Worm (Caenorhabditis elegans) whole organism, L4 larva: ENCODE measurements around the gene C45B11.2.

Experiments used
- D1046.2 ChIP-seq: fragments of 200-800 bp; sonication (Bioruptor generic); IDR thresholded peaks from 2 replicates; pipeline ENCODE4 v1.3.6; 2022; ENCODE audit warnings: missing genetic modification characterization, missing compliant biosample characterization
- aly-2 ChIP-seq: sonication (generic microtip); optimal IDR thresholded peaks from 2 replicates; lab custom pipeline; 2018; ENCODE audit warnings: missing biosample characterization, missing genetic modification characterization
- ceh-28 ChIP-seq: fragments of 150-350 bp; optimal IDR thresholded peaks from 2 replicates; lab custom pipeline; 2014; ENCODE audit warnings: missing biosample characterization, missing genetic modification reagents, missing genetic modification characterization
- daf-16 ChIP-seq, 3 experiments: sonication (generic microtip); optimal IDR thresholded peaks; 2 replicates each; lab custom pipeline; 2016 to 2017; ENCODE audit warnings: missing genetic modification characterization in 3 of 3, missing genetic modification reagents in 3 of 3, mild to moderate bottlenecking in 2 of 3, missing compliant biosample characterization in 2 of 3, missing biosample characterization in 1 of 3, moderate library complexity in 1 of 3
- egl-27 ChIP-seq: sonication (generic microtip); optimal IDR thresholded peaks from 3 replicates; lab custom pipeline; 2017; ENCODE audit warnings: missing biosample characterization, missing genetic modification reagents, missing genetic modification characterization
- lim-7 ChIP-seq: fragments of 200-800 bp; sonication (Bioruptor generic); IDR thresholded peaks from 2 replicates; pipeline ENCODE4 v1.3.6; 2022; ENCODE audit warnings: missing genetic modification characterization, missing compliant biosample characterization
- lin-13 ChIP-seq: fragments of 150-350 bp; optimal IDR thresholded peaks from 2 replicates; lab custom pipeline; 2014; ENCODE audit warnings: missing biosample characterization, missing genetic modification reagents, missing genetic modification characterization
- mdl-1 ChIP-seq, 2 experiments: fragments of 150-350 bp in 1 of 2; sonication (generic microtip) in 1 of 2; optimal IDR thresholded peaks; 2 replicates each; lab custom pipeline; 2014 to 2017; ENCODE audit warnings: missing biosample characterization in 2 of 2, missing genetic modification characterization in 2 of 2
- pha-4 ChIP-seq, 2 experiments: fragments of 150-350 bp in 1 of 2; fragments of 200-800 bp in 1 of 2; sonication (Bioruptor generic) in 1 of 2; IDR thresholded peaks in 1 of 2; optimal IDR thresholded peaks in 1 of 2; 2 replicates each; pipeline versions ENCODE4 v1.3.6 to Lab custom; 2014 to 2022; ENCODE audit warnings: missing genetic modification characterization in 2 of 2, missing genetic modification reagents in 2 of 2, missing biosample characterization in 1 of 2, missing compliant biosample characterization in 1 of 2
- php-3 ChIP-seq: fragments of 200-800 bp; sonication (Bioruptor generic); IDR thresholded peaks from 2 replicates; pipeline ENCODE4 v1.3.6; 2022; ENCODE audit warnings: missing genetic modification reagents, missing genetic modification characterization, missing compliant biosample characterization
- set-16 ChIP-seq: fragments of 200-800 bp; sonication (Bioruptor generic); IDR thresholded peaks from 2 replicates; pipeline ENCODE4 v1.3.6; 2022; ENCODE audit warnings: missing genetic modification reagents, missing genetic modification characterization, missing compliant biosample characterization
- zag-1 ChIP-seq: fragments of 150-350 bp; optimal IDR thresholded peaks from 2 replicates; lab custom pipeline; 2014; ENCODE audit warnings: missing biosample characterization, missing genetic modification characterization

DNA sequence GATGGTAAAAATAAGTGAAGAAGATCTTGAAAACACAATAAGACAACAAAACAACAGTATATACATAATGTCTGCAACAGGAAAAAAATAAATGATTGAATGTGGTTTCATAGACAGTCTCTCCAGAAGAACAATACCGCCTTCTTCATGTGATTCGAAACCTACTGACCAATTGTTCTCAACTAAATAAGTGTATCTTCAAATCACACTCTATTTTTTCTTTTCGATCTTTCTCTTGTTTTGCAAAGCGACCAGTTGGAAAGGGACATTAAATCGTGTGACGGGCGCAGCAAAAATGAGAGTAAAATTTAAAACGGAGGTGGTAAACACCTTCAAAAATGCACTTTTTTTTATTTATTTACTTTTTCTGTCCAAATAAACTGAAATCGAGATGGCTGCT, 19.4 kb downstream of the C45B11.2 start:
- TF ChIP-seq lim-7 (GFP tag; lab: Robert Waterston, UW) (no peak), daf-16 (GFP tag; optimal IDR thresholded peaks at IDR 0.05; lab: Kevin White, UChicago) (peak in 1 of 2 experiments; percentile 65), daf-16 (tag; optimal IDR thresholded peaks at IDR 0.05; lab: Kevin White, UChicago) (no peak), php-3 (GFP tag; lab: Robert Waterston, UW) (no peak), set-16 (GFP tag; lab: Robert Waterston, UW) (no peak), ceh-28 (no peak), aly-2 (no peak), lin-13 (no peak), mdl-1 (tag; optimal IDR thresholded peaks at IDR 0.05; lab: Kevin White, UChicago) (peak in 1 of 2 experiments; percentile 14), zag-1 (tag; lab: Kevin White, UChicago) (no peak), egl-27 (no peak), D1046.2 (no peak), pha-4 (GFP tag; IDR thresholded peaks at IDR 0.05; lab: Robert Waterston, UW) (no peak), pha-4 (tag; optimal IDR thresholded peaks at IDR 0.05; lab: Kevin White, UChicago) (no peak)
